Fruit fly (Drosophila melanogaster): Measurements from ENCODE around the gene Pde1c.

Gene Pde1c

dm6 chr2L:11816376-11816775 is 112.0 kb downstream of the Pde1c start (continued):
- TF ChIP-seq wdn (GFP tag; IDR thresholded peaks at IDR 0.05): peak; percentile 68
- peak; percentile 79 for TF ChIP-seq mam (GFP tag; optimal IDR thresholded peaks at IDR 0.05)
- peak; percentile 85 for TF ChIP-seq CG12942 (GFP tag; optimal IDR thresholded peaks at IDR 0.05)
- peak; percentile 98 for TF ChIP-seq otp (GFP tag; IDR thresholded peaks at IDR 0.05)
- peak; percentile 87; the same call in 2 of the 3 replicates for TF ChIP-seq Mrtf (GFP tag; IDR thresholded peaks at IDR 0.05)
- peak; percentile 96 for TF ChIP-seq CG6854 (GFP tag; optimal IDR thresholded peaks at IDR 0.05)
- peak; percentile 63; the same call in 2 of the 3 replicates for TF ChIP-seq CG7357 (GFP tag; IDR thresholded peaks at IDR 0.05)
- TF ChIP-seq CG11456 (GFP tag; IDR thresholded peaks at IDR 0.05): peak; percentile 96
- TF ChIP-seq dmrt11E (tag; optimal IDR thresholded peaks at IDR 0.05): peak; percentile 93
- TF ChIP-seq CG30020 (tag; optimal IDR thresholded peaks at IDR 0.05): peak; percentile 48
- peak; percentile 77 for TF ChIP-seq Ptx1 (GFP tag; IDR thresholded peaks at IDR 0.05)
- peak; percentile 92 for TF ChIP-seq emc (GFP tag; optimal IDR thresholded peaks at IDR 0.05)
- TF ChIP-seq CG1603 (tag; optimal IDR thresholded peaks at IDR 0.05): peak; percentile 96
- TF ChIP-seq CG18599 (GFP tag; optimal IDR thresholded peaks at IDR 0.05): peak; percentile 94
- peak; percentile 73 for TF ChIP-seq CG10147 (GFP tag; optimal IDR thresholded peaks at IDR 0.05)
- peak; percentile 86 for TF ChIP-seq CG11695 (GFP tag; IDR thresholded peaks at IDR 0.05)
- peak; percentile 57; the same call in 1 of the 2 replicates for TF ChIP-seq MBD-R2 (GFP tag; IDR thresholded peaks at IDR 0.05)
- no peak for TF ChIP-seq CG14860 (GFP tag; IDR thresholded peaks at IDR 0.05; ENCODE audit: partially characterized antibody)
- peak in 1 of 2 experiments; percentile 54 for TF ChIP-seq eve (GFP tag; optimal IDR thresholded peaks at IDR 0.05)
- TF ChIP-seq kni (GFP tag; optimal IDR thresholded peaks at IDR 0.05): peak; percentile 96
- peak; percentile 83 for TF ChIP-seq CG14014 (GFP tag; IDR thresholded peaks at IDR 0.05)
- no peak for TF ChIP-seq pita (GFP tag; optimal IDR thresholded peaks at IDR 0.05)
- TF ChIP-seq Drgx (GFP tag; IDR thresholded peaks at IDR 0.05): peak; percentile 31; the same call in 1 of the 2 replicates
- peak; percentile 84 for TF ChIP-seq CG18476 (GFP tag; optimal IDR thresholded peaks at IDR 0.05)
- peak; percentile 79 for TF ChIP-seq Oaz (GFP tag; IDR thresholded peaks at IDR 0.05)
- peak; percentile 99 for TF ChIP-seq Ets65A (GFP tag)
- peak; percentile 92 for TF ChIP-seq CG12744 (GFP tag; optimal IDR thresholded peaks at IDR 0.05)
- TF ChIP-seq cas (GFP tag; IDR thresholded peaks at IDR 0.05): peak; percentile 67
- peak; percentile 87 for TF ChIP-seq Gug (GFP tag; IDR thresholded peaks at IDR 0.05)
- TF ChIP-seq Sox102F (GFP tag; optimal IDR thresholded peaks at IDR 0.05): peak; percentile 86
- TF ChIP-seq phol (tag; optimal IDR thresholded peaks at IDR 0.05): peak; percentile 94
- TF ChIP-seq tap (tag; optimal IDR thresholded peaks at IDR 0.05): peak; percentile 82
- TF ChIP-seq sens-2 (GFP tag; IDR thresholded peaks at IDR 0.05): peak; percentile 96
- peak; percentile 68 for TF ChIP-seq CG9797 (GFP tag; optimal IDR thresholded peaks at IDR 0.05)
- peak; percentile 92 for TF ChIP-seq CG10274 (GFP tag; optimal IDR thresholded peaks at IDR 0.05)
- TF ChIP-seq CG10321 (GFP tag; IDR thresholded peaks at IDR 0.05): peak; percentile 68
- TF ChIP-seq az2 (GFP tag; optimal IDR thresholded peaks at IDR 0.05): peak; percentile 95
- TF ChIP-seq CG6765 (GFP tag; optimal IDR thresholded peaks at IDR 0.05): peak; percentile 98
- TF ChIP-seq CG12391 (tag; optimal IDR thresholded peaks at IDR 0.05): peak; percentile 83
- no peak for TF ChIP-seq hkb (optimal IDR thresholded peaks at IDR 0.05)
- peak; percentile 94 for TF ChIP-seq hkb (GFP tag; IDR thresholded peaks at IDR 0.05)
- peak; percentile 97 for TF ChIP-seq CG1233 (GFP tag; optimal IDR thresholded peaks at IDR 0.05)
- TF ChIP-seq CG17912 (GFP tag; optimal IDR thresholded peaks at IDR 0.05): peak; percentile 95
- TF ChIP-seq Dbx (GFP tag; IDR thresholded peaks at IDR 0.05): peak; percentile 87
- peak; percentile 90 for TF ChIP-seq CG17385 (GFP tag; optimal IDR thresholded peaks at IDR 0.05)
- peak; percentile 97 for TF ChIP-seq CG17328 (GFP tag; IDR thresholded peaks at IDR 0.05)
- TF ChIP-seq zf30C (GFP tag; optimal IDR thresholded peaks at IDR 0.05): peak; percentile 67
- peak; percentile 52 for TF ChIP-seq MESR4 (GFP tag; optimal IDR thresholded peaks at IDR 0.05)
- peak; percentile 93 for TF ChIP-seq PHDP (tag; optimal IDR thresholded peaks at IDR 0.05)
- peak; percentile 51 for TF ChIP-seq fu2 (GFP tag; optimal IDR thresholded peaks at IDR 0.05)
- TF ChIP-seq ci (GFP tag; IDR thresholded peaks at IDR 0.05): peak; percentile 99
- TF ChIP-seq CG1792 (GFP tag; optimal IDR thresholded peaks at IDR 0.05): peak; percentile 91
